Worm (Caenorhabditis elegans): ENCODE measurements around the gene hyls-1.

DNA sequence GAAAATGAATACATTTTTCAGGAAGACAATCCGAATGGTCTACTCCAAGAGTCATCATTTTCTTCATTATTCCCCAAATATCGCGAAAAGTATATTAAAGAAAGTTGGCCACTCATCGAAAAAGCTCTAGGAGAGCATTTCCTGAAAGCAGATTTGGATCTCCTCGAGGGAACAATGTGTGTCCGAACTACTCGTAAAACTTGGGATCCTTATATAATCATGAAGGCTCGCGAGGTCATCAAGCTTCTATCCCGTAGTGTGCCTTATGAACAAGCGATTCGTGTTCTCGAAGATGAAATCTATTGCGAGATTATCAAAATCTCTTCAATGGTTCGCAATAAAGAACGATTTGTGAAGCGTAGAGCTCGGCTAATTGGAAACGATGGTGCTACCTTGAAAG, 5.7 kb upstream of the hyls-1 start:
- TF ChIP-seq nhr-20 (tag; optimal IDR thresholded peaks at IDR 0.05) = no peak
- no peak for TF ChIP-seq mab-9 (GFP tag; IDR thresholded peaks at IDR 0.05)
- no peak for TF ChIP-seq snpc-4 (tag; optimal IDR thresholded peaks at IDR 0.05)
- TF ChIP-seq lsy-2 (tag; optimal IDR thresholded peaks at IDR 0.05) = no peak
- no peak for TF ChIP-seq nhr-28 (tag; optimal IDR thresholded peaks at IDR 0.05)
- no peak for TF ChIP-seq grh-1 (GFP tag; IDR thresholded peaks at IDR 0.05)
- no peak for TF ChIP-seq blmp-1 (tag; optimal IDR thresholded peaks at IDR 0.05)
- TF ChIP-seq unc-30 (tag; optimal IDR thresholded peaks at IDR 0.05) = no peak
- no peak for TF ChIP-seq unc-62 (GFP tag; optimal IDR thresholded peaks at IDR 0.05)
- no peak for TF ChIP-seq egl-27 (tag; optimal IDR thresholded peaks at IDR 0.05)
- no peak for TF ChIP-seq alr-1 (tag; optimal IDR thresholded peaks at IDR 0.05; ENCODE audit: borderline replicate concordance)

Data from whole organism, L1 larva.